Worm (Caenorhabditis elegans): Measurements from ENCODE around the gene F49H12.7.

Gene F49H12.7

DNA sequence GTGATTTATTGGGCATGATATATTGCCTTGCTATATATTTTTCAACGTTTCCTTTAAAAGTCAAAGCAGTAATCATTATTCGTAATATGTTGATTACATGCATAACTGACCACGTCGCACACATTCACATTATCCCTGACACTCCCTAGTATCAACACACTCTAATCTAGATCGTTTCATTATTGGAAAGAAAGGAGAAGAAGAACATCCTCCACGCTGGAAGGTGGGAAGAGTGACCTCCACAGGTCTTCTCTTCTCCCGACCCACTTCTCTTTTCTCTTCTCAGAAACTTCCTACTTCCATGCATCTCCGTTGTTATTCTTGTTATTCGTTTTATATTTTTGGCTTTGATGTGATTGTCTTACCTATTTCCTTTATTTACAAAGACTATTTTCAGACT lies 9.2 kb downstream of the F49H12.7 start, which contains the start of gene txdc-12.2 (continued):
- TF ChIP-seq nhr-237 (tag; optimal IDR thresholded peaks at IDR 0.05) = no peak
- no peak for TF ChIP-seq snpc-4 (tag; optimal IDR thresholded peaks at IDR 0.05)
- no peak for TF ChIP-seq madf-5 (GFP tag; IDR thresholded peaks at IDR 0.05)
- TF ChIP-seq lir-3 (tag; optimal IDR thresholded peaks at IDR 0.05) = no peak
- TF ChIP-seq attf-4 (tag; optimal IDR thresholded peaks at IDR 0.05) = no peak

DNA sequence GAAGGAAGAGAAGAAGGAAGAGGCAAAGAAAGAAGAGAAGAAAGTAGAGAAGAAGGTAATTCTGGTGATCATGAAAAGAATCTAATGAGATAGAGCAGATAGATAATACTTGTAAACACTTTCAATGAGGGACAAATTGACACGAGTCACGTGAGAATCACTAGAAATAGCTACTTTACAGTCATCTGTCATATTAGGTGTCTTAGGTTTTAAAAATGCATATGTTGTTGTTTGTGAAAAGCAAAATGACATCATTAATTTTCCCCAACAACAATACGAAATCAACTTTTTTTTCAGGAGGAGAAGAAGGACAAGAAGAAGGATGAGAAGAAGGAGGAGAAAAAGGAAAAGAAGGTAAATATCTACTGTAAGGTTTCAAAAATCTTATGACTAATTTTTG lies 10.3 kb downstream of the F49H12.7 start:
- TF ChIP-seq unc-62 (GFP tag; optimal IDR thresholded peaks at IDR 0.05 in 1 of 2) (peak in 1 of 2 experiments; percentile 36), unc-62 (tag; optimal IDR thresholded peaks at IDR 0.05) (no peak), ZK546.5 (tag; optimal IDR thresholded peaks at IDR 0.05) (no peak), hlh-30 (tag; optimal IDR thresholded peaks at IDR 0.05; ENCODE audit: insufficient read depth) (peak; percentile 30)

DNA sequence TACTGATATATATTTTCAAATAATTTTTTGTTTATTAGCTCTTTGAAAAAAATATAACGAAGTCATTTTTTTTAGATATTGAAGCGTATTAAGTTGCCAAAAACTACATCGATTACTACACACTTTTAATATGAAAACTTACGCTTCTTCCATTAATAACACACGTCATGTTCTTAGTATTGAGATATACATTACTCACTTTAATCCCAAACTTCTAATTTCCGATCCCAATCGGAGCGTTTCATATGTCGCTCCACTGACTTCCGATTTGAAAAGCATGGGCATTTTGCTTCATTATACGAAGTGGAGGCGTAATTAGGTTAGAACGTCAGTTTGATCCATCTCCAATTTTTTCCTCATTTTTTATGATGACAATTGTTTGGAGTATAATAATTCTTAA lies 14.0 kb downstream of the F49H12.7 start:
- TF ChIP-seq mxl-2 (GFP tag; conservative IDR thresholded peaks at IDR 0.05) (no peak), aha-1 (tag) (peak; percentile 89)

DNA sequence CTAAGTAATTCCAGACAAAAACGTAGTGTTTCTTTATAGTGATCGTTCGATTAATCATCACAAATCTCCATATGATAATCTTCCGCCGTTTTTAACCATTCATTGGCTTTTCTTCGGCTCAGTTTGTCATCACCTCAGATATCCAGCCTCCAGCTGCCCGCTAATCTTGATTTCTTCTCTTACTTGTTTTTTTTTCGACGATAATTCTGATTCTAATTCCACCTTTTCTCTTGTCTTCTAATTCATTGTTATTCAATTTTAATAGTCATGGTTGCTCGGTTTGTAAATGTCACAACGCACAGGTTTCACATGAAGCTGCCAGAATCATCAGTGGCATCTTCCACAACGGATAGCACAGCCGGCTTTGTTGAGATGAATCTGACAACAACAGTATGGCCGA lies 14.7 kb downstream of the F49H12.7 start, which contains the start of gene F49H12.4:
Gene F49H12.4, plus strand, starts transcription at position 301 of the 400 bp plus-strand sequence.
- TF ChIP-seq Y48G9A.11 (GFP tag; IDR thresholded peaks at IDR 0.05) (no peak), lin-39 (tag; optimal IDR thresholded peaks at IDR 0.05) (no peak), F44E2.7 (GFP tag; IDR thresholded peaks at IDR 0.05) (no peak), aha-1 (tag) (peak; percentile 44)

DNA sequence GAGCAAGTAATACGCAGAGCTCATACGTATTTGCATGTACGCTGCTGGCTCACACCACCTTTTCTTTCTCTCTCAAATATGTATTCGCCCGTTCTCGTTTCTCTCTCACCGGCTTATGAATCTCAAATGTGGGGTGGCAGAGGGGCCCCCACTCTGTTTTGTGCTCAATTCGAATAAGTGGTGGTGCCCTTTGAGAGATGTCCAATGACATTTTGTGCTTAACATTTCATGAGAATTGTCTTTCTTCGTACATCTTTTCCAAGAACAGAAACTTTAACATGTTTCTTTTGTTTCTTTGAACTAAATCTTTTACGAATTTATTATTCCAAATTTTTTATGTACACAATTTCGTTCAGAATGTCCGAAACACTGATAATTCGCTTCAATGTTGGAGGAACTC lies 19.2 kb downstream of the F49H12.7 start, which contains the start of gene F49H12.3:
Gene F49H12.3, plus strand, starts transcription at position 357 of the 400 bp plus-strand sequence.
- TF ChIP-seq sdz-12 (GFP tag; optimal IDR thresholded peaks at IDR 0.05) (no peak), aha-1 (tag) (peak; percentile 70)

DNA sequence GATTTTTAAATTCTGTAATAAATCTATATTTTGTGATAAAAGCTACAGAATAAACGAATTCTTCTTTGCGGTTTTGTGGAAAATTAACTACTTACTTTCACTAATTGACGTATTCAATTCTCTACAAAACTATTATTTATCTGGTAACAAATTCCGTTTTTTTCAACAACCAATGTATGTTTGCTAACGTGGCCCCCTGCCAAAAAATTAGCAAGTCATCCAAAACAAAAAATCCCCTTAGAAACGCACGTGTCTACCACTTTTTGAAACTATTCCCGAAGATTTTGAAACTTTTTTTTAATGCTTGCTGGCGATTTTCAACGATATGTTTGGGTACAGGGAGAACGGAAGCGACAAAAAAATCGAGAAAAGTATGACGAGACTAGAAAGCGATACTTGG lies 20.2 kb downstream of the F49H12.7 start, which contains the start of gene F49H12.2:
Gene F49H12.2, plus strand, starts transcription at position 301 of the 400 bp plus-strand sequence.
- TF ChIP-seq duxl-1 (tag; optimal IDR thresholded peaks at IDR 0.05; ENCODE audit: poor library complexity) (no peak), egl-43 (GFP tag; IDR thresholded peaks at IDR 0.05) (no peak), aha-1 (tag) (peak; percentile 62), F26F4.8 (GFP tag; conservative IDR thresholded peaks at IDR 0.05) (no peak)

DNA sequence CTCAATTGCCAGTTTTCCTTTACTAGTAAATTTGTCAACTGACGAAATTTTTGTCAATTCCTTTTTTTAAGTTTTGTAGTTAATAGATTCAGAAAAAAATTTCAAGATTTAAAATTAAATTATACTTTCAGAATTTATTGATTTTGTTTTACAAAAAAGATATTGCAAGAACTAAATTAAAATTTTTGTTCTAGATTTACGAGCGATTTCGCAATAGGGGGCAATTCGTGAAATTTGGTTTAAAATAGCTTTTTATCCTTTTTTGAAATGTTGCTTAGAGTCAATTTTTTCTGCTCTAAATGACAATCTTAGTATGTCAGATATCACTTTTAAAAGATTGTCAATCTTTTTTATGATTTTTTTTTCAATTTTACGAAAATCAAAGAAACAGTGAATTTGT lies 20.7 kb downstream of the F49H12.7 start:
- TF ChIP-seq mdl-1 (tag; optimal IDR thresholded peaks at IDR 0.05) (no peak), rbr-2 (tag; optimal IDR thresholded peaks at IDR 0.05) (no peak), ctbp-1 (GFP tag; IDR thresholded peaks at IDR 0.05) (no peak)

DNA sequence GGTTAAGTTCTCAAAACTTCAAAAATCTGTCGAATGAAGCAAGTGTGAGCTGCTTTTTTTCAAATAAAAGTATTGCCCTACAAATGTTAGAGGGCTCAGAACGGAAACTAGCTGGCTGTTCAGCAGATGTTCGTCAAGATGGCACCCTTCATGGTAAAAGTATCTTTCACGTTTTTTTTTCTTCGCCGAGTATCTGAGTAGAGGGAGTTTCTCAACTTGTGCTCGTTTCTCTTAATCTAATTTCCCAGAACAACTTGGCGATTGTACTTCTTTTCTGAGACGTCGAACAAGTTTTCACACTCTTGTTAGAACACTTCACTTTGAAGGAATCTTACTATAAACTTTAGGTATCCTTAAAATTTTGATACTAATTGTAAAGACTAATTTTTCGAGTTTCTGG lies 22.9 kb downstream of the F49H12.7 start:
- TF ChIP-seq fkh-10 (GFP tag; optimal IDR thresholded peaks at IDR 0.05) (peak; percentile 62), ces-1 (GFP tag; optimal IDR thresholded peaks at IDR 0.05) (peak; percentile 52), dmd-6 (GFP tag; IDR thresholded peaks at IDR 0.05) (no peak)

DNA sequence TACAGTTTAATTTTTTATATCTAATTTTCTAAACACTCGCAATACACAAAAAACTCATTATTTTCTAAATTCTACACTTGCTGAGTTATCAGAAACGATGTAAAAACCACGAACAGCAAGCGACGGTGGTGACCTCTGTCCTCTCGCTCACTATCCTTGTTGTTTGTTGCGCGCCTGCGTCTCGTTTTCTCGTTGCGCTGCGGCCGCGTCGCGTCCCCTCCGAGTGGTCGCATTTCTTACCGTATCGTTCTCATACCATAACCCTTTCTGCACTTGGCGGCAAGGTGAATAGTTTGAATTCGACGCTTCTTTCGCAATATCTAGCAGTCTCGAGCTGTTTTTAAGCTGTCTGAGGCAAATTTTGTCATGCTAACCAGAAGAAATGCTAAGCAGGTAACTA lies 24.6 kb downstream of the F49H12.7 start, which contains the start of gene lsy-2:
Gene lsy-2, plus strand, starts transcription at position 271 of the 400 bp plus-strand sequence.
- TF ChIP-seq jun-1 (tag; optimal IDR thresholded peaks at IDR 0.05) (no peak), attf-4 (tag; optimal IDR thresholded peaks at IDR 0.05) (no peak), Y75B8A.6 (GFP tag; IDR thresholded peaks at IDR 0.05) (no peak), unc-39 (tag; optimal IDR thresholded peaks at IDR 0.05) (no peak), set-16 (GFP tag; IDR thresholded peaks at IDR 0.05) (0 out of 2 replicates have a peak, but pooled peaks have one; percentile 30), lin-29 (GFP tag; IDR thresholded peaks at IDR 0.05) (no peak), madf-5 (GFP tag; IDR thresholded peaks at IDR 0.05) (no peak), mdl-1 (tag; optimal IDR thresholded peaks at IDR 0.05) (peak in 1 of 2 experiments; percentile 20), sdz-12 (GFP tag; optimal IDR thresholded peaks at IDR 0.05) (no peak), dmd-6 (GFP tag; IDR thresholded peaks at IDR 0.05) (peak; percentile 50), nhr-11 (tag; optimal IDR thresholded peaks at IDR 0.05) (no peak), lin-13 (GFP tag; optimal IDR thresholded peaks at IDR 0.05) (peak; percentile 72), lin-15B (tag; optimal IDR thresholded peaks at IDR 0.05) (no peak), unc-62 (GFP tag; optimal IDR thresholded peaks at IDR 0.05 in 1 of 2) (no peak), unc-62 (tag; optimal IDR thresholded peaks at IDR 0.05) (no peak), zfp-2 (tag; optimal IDR thresholded peaks at IDR 0.05) (no peak), dve-1 (tag; optimal IDR thresholded peaks at IDR 0.05; ENCODE audit: insufficient read depth) (peak; percentile 31), hif-1 (tag; optimal IDR thresholded peaks at IDR 0.05) (peak in 1 of 2 experiments; percentile 41), F37D6.2 (tag; optimal IDR thresholded peaks at IDR 0.05) (no peak)
